Fruit fly (Drosophila melanogaster): ENCODE data around the gene Karl.
A peak's percentile ranks its signal among the peaks of the same experiment; 100 is the strongest.

The Karl gene

DNA sequence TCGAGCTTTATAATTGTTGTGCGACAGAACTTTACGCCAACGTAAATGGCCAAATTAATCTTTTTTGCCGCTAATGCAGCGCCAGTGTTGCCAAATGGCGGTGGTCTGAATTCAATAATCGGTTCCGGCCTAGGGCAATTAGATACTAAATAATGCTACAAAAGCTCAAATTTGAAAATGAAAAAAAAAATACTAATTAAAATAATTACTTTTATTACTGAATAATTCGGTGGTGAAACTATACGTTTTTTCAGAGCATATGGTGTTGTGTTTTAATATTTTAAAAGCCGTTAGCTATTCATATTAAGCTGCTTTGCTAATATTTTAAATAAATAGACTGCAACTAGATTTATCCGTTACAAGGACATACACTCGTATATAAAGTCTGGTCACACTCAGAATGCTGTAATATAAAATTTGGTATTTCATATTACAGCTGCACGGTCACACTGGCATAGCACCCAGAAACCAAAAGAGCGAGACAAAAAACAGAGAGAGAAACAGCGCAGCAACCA lies 29.3 kb downstream of the Karl start, which contains the start of the genes CG1578 and rudhira (continued):
- TF ChIP-seq Awh (GFP tag; IDR thresholded peaks at IDR 0.05) (no peak), CG32767 (GFP tag; IDR thresholded peaks at IDR 0.05) (no peak), CG6689 (GFP tag; IDR thresholded peaks at IDR 0.05) (no peak), fru (optimal IDR thresholded peaks at IDR 0.05) (no peak), CG17186 (GFP tag; optimal IDR thresholded peaks at IDR 0.05) (no peak), hbn (GFP tag; IDR thresholded peaks at IDR 0.05; ENCODE audit: partially characterized antibody) (no peak), CG10321 (GFP tag; IDR thresholded peaks at IDR 0.05) (no peak), Sox102F (GFP tag; optimal IDR thresholded peaks at IDR 0.05) (no peak), bcd (GFP tag; optimal IDR thresholded peaks at IDR 0.05) (peak; percentile 34), CG8388 (GFP tag; optimal IDR thresholded peaks at IDR 0.05) (no peak), CG12219 (GFP tag; optimal IDR thresholded peaks at IDR 0.05) (no peak), lbe (GFP tag; optimal IDR thresholded peaks at IDR 0.05) (no peak), al (GFP tag; IDR thresholded peaks at IDR 0.05) (no peak), croc (GFP tag; conservative IDR thresholded peaks at IDR 0.05) (no peak), CG15514 (GFP tag; optimal IDR thresholded peaks at IDR 0.05) (peak; percentile 73), nerfin-2 (GFP tag; IDR thresholded peaks at IDR 0.05; ENCODE audit: partially characterized antibody) (no peak), CG30020 (tag; optimal IDR thresholded peaks at IDR 0.05) (peak; percentile 13), CG1602 (GFP tag; optimal IDR thresholded peaks at IDR 0.05) (no peak), bigmax (GFP tag; optimal IDR thresholded peaks at IDR 0.05) (no peak), zfh1 (GFP tag; IDR thresholded peaks at IDR 0.05) (no peak), HLHmδ (GFP tag; optimal IDR thresholded peaks at IDR 0.05) (no peak), Dip2 (GFP tag; IDR thresholded peaks at IDR 0.05) (no peak), sc (optimal IDR thresholded peaks at IDR 0.05) (no peak), sc (GFP tag; optimal IDR thresholded peaks at IDR 0.05) (no peak), Six4 (GFP tag; optimal IDR thresholded peaks at IDR 0.05) (no peak), Blimp-1 (GFP tag; optimal IDR thresholded peaks at IDR 0.05) (no peak), repo (GFP tag; optimal IDR thresholded peaks at IDR 0.05) (no peak), toy (GFP tag; IDR thresholded peaks at IDR 0.05) (no peak), slp2 (GFP tag; optimal IDR thresholded peaks at IDR 0.05) (no peak), CG33213 (GFP tag; optimal IDR thresholded peaks at IDR 0.05) (no peak), CG33557 (GFP tag; optimal IDR thresholded peaks at IDR 0.05) (no peak), CG8765 (GFP tag; IDR thresholded peaks at IDR 0.05) (no peak), CG17912 (GFP tag; optimal IDR thresholded peaks at IDR 0.05) (no peak), tgo (GFP tag; IDR thresholded peaks at IDR 0.05) (no peak), gcm2 (GFP tag; optimal IDR thresholded peaks at IDR 0.05) (no peak), CG8944 (GFP tag; optimal IDR thresholded peaks at IDR 0.05) (no peak), pros (GFP tag; optimal IDR thresholded peaks at IDR 0.05) (no peak), CG1603 (tag; optimal IDR thresholded peaks at IDR 0.05) (no peak), CG12236 (GFP tag; optimal IDR thresholded peaks at IDR 0.05) (no peak), CG3281 (GFP tag; optimal IDR thresholded peaks at IDR 0.05) (no peak), stwl (tag; optimal IDR thresholded peaks at IDR 0.05) (peak; percentile 80), CG9797 (GFP tag; optimal IDR thresholded peaks at IDR 0.05) (peak; percentile 82), CG5245 (GFP tag; optimal IDR thresholded peaks at IDR 0.05) (no peak), CG9727 (GFP tag; optimal IDR thresholded peaks at IDR 0.05) (peak; percentile 30), HLH3B (GFP tag; IDR thresholded peaks at IDR 0.05) (no peak), nerfin-1 (tag; optimal IDR thresholded peaks at IDR 0.05) (no peak), CG1832 (GFP tag; optimal IDR thresholded peaks at IDR 0.05) (no peak), CG32772 (GFP tag; IDR thresholded peaks at IDR 0.05) (no peak), H2.0 (GFP tag; IDR thresholded peaks at IDR 0.05) (no peak), gcm (GFP tag; optimal IDR thresholded peaks at IDR 0.05) (no peak), gt (GFP tag; IDR thresholded peaks at IDR 0.05) (no peak), Fer2 (tag; optimal IDR thresholded peaks at IDR 0.05) (no peak)
